Worm (Caenorhabditis elegans) whole organism, young adult: ENCODE results near the gene srx-51.
"Not testable (repeated sequence)": the region's sequence is repeated elsewhere in the genome, so short reads cannot be mapped to it uniquely, and the experiment has no call there.

ENCODE experiments used
- B0035.1 ChIP-seq: sonication (generic microtip); optimal IDR thresholded peaks from 2 replicates; lab custom pipeline; 2016; ENCODE audit warnings: missing genetic modification characterization, mild to moderate bottlenecking, missing compliant biosample characterization, missing genotype, missing genetic modification reagents
- B0336.3 ChIP-seq: fragments of 200-800 bp; sonication (Bioruptor generic); IDR thresholded peaks from 2 replicates; pipeline ENCODE4 v1.3.6; 2022; ENCODE audit warnings: missing genetic modification characterization, missing compliant biosample characterization
- F10E7.11 ChIP-seq: sonication (generic microtip); optimal IDR thresholded peaks from 2 replicates; lab custom pipeline; 2017; ENCODE audit warnings: mild to moderate bottlenecking, missing genetic modification characterization, moderate library complexity, missing compliant biosample characterization
- F23B12.7 ChIP-seq: sonication (generic microtip); optimal IDR thresholded peaks from 2 replicates; lab custom pipeline; 2017; ENCODE audit warnings: missing genetic modification characterization, mild to moderate bottlenecking, missing compliant biosample characterization, antibody characterized with exemption, moderate library complexity; ENCODE audit not compliant: insufficient read depth
- F49E8.2 ChIP-seq: sonication (generic microtip); optimal IDR thresholded peaks from 3 replicates; lab custom pipeline; 2017; ENCODE audit warnings: missing genetic modification characterization, mild to moderate bottlenecking, missing compliant biosample characterization, antibody characterized with exemption, moderate library complexity; ENCODE audit not compliant: insufficient read depth
- F57C9.4 ChIP-seq: sonication (generic microtip); optimal IDR thresholded peaks from 2 replicates; lab custom pipeline; 2017; ENCODE audit warnings: mild to moderate bottlenecking, missing genetic modification characterization, missing compliant biosample characterization
- Y53F4B.3 ChIP-seq: fragments of 200-800 bp; sonication (Bioruptor generic); IDR thresholded peaks from 2 replicates; pipeline ENCODE4 v1.3.6; 2022; ENCODE audit warnings: missing genetic modification reagents, missing genetic modification characterization, missing compliant biosample characterization
- akir-1 ChIP-seq: fragments of 200-800 bp; sonication (Bioruptor generic); optimal IDR thresholded peaks from 2 replicates; lab custom pipeline; 2018; ENCODE audit warnings: mild to moderate bottlenecking, missing genetic modification characterization, moderate library complexity, missing compliant biosample characterization
- atf-7 ChIP-seq: sonication (generic microtip); optimal IDR thresholded peaks from 2 replicates; lab custom pipeline; 2017; ENCODE audit warnings: mild to moderate bottlenecking, missing genetic modification characterization, missing compliant biosample characterization
- athp-1 ChIP-seq: sonication (generic microtip); optimal IDR thresholded peaks from 2 replicates; lab custom pipeline; 2017; ENCODE audit warnings: mild to moderate bottlenecking, missing genetic modification characterization, missing compliant biosample characterization
- ccch-3 ChIP-seq: fragments of 200-800 bp; sonication (Bioruptor generic); optimal IDR thresholded peaks from 2 replicates; lab custom pipeline; 2018; ENCODE audit warnings: mild to moderate bottlenecking, missing genetic modification characterization, missing compliant biosample characterization
- cebp-1 ChIP-seq, 2 experiments: fragments of 200-800 bp in 1 of 2; sonication (Bioruptor generic) in 1 of 2; sonication (generic microtip) in 1 of 2; IDR thresholded peaks in 1 of 2; optimal IDR thresholded peaks in 1 of 2; 2 replicates each; pipeline versions ENCODE4 v1.3.6 to Lab custom; 2017 to 2022; ENCODE audit warnings: missing compliant biosample characterization in 2 of 2, missing genetic modification characterization in 2 of 2, mild to moderate bottlenecking in 1 of 2, missing genetic modification reagents in 1 of 2, moderate library complexity in 1 of 2
- ceh-100 ChIP-seq: fragments of 200-800 bp; sonication (Bioruptor generic); IDR thresholded peaks from 2 replicates; pipeline ENCODE4 v1.3.6; 2022; ENCODE audit warnings: missing genetic modification reagents, missing genetic modification characterization, missing compliant biosample characterization
- ceh-40 ChIP-seq: fragments of 200-800 bp; sonication (Bioruptor generic); IDR thresholded peaks from 2 replicates; pipeline ENCODE4 v1.3.6; 2022; ENCODE audit warnings: missing genetic modification characterization, missing compliant biosample characterization
- ceh-91 ChIP-seq: fragments of 200-800 bp; sonication (Bioruptor generic); IDR thresholded peaks from 2 replicates; pipeline ENCODE4 v1.3.6; 2022; ENCODE audit warnings: missing genetic modification reagents, missing genetic modification characterization, missing compliant biosample characterization
- dox-1 ChIP-seq: fragments of 200-800 bp; sonication (Bioruptor generic); IDR thresholded peaks from 2 replicates; pipeline ENCODE4 v1.3.6; 2022; ENCODE audit warnings: missing genetic modification reagents, missing genetic modification characterization, missing compliant biosample characterization
- egl-18 ChIP-seq: fragments of 200-800 bp; sonication (Bioruptor generic); IDR thresholded peaks from 2 replicates; pipeline ENCODE4 v1.3.6; 2022; ENCODE audit warnings: missing genetic modification reagents, missing genetic modification characterization, missing compliant biosample characterization
- egrh-3 ChIP-seq: fragments of 200-800 bp; sonication (Bioruptor generic); IDR thresholded peaks from 2 replicates; pipeline ENCODE4 v1.3.6; 2022; ENCODE audit warnings: missing genetic modification reagents, missing genetic modification characterization, missing compliant biosample characterization
- him-1 ChIP-seq: sonication (generic microtip); optimal IDR thresholded peaks from 2 replicates; lab custom pipeline; 2016; ENCODE audit warnings: missing genotype, missing genetic modification reagents, missing genetic modification characterization, missing compliant biosample characterization
- lin-54 ChIP-seq: fragments of 200-800 bp; sonication (Bioruptor generic); optimal IDR thresholded peaks from 2 replicates; lab custom pipeline; 2018; ENCODE audit warnings: mild to moderate bottlenecking, missing genetic modification characterization, missing compliant biosample characterization
- madf-3 ChIP-seq: fragments of 200-800 bp; sonication (Bioruptor generic); IDR thresholded peaks from 2 replicates; pipeline ENCODE4 v1.3.6; 2022; ENCODE audit warnings: missing genetic modification reagents, missing genetic modification characterization, missing compliant biosample characterization
- nhr-27 ChIP-seq: fragments of 200-800 bp; sonication (Bioruptor generic); optimal IDR thresholded peaks from 2 replicates; lab custom pipeline; 2018; ENCODE audit warnings: mild to moderate bottlenecking, missing genetic modification characterization, moderate library complexity, missing compliant biosample characterization
- snpc-1.1 ChIP-seq: sonication (generic microtip); optimal IDR thresholded peaks from 2 replicates; lab custom pipeline; 2017; ENCODE audit warnings: missing genetic modification characterization, mild to moderate bottlenecking, missing compliant biosample characterization, antibody characterized with exemption, moderate library complexity, missing genotype, missing genetic modification reagents; ENCODE audit not compliant: insufficient read depth
- tbp1 ChIP-seq: fragments of 200-800 bp; sonication (Bioruptor generic); optimal IDR thresholded peaks from 2 replicates; lab custom pipeline; 2018; ENCODE audit warnings: mild to moderate bottlenecking, missing genetic modification characterization, missing compliant biosample characterization
- tbx-9 ChIP-seq: sonication (generic microtip); optimal IDR thresholded peaks from 2 replicates; lab custom pipeline; 2016; ENCODE audit warnings: borderline replicate concordance, missing genetic modification characterization, inconsistent platforms, missing compliant biosample characterization
- unc-62 ChIP-seq: fragments of 150-350 bp; optimal IDR thresholded peaks from 2 replicates; lab custom pipeline; 2014; ENCODE audit warnings: missing biosample characterization, missing genetic modification reagents, missing genetic modification characterization
- ztf-25 ChIP-seq: fragments of 200-800 bp; sonication (Bioruptor generic); IDR thresholded peaks from 2 replicates; pipeline ENCODE4 v1.3.6; 2022; ENCODE audit warnings: missing genetic modification reagents, missing genetic modification characterization, missing compliant biosample characterization
- ztf-26 ChIP-seq: sonication (generic microtip); optimal IDR thresholded peaks from 2 replicates; lab custom pipeline; 2017; ENCODE audit warnings: missing genetic modification characterization, missing compliant biosample characterization
- ztf-6 ChIP-seq: fragments of 200-800 bp; sonication (Bioruptor generic); IDR thresholded peaks from 2 replicates; pipeline ENCODE4 v1.3.6; 2022; ENCODE audit warnings: missing genetic modification reagents, missing genetic modification characterization, missing compliant biosample characterization

Gene srx-51

DNA sequence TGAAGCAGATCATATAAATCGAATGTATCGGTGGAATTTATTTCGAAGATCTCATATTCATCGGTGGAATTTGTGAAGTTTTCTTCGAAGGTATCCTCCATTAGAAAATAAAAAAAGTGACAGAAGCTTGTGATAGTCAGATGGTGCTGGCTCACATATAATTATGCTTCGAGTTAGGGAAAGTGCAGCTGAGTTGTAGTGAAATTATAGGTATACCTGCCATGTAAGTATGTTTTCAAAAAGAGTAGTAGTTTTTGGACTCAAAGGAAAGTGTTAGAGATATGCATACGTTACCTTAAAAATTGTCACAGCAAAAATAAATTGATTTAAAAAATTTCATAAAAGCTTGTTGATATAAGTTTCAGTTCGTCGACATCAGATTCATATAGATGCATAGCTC is 41.5 kb upstream of the srx-51 start, which contains the start of gene srw-11:
srw-11 (minus strand) TSS at position 101 of the 400 bp plus-strand sequence.
- TF ChIP-seq F49E8.2 (tag; lab: Kevin White, UChicago) (no peak), egrh-3 (GFP tag; lab: Robert Waterston, UW) (no peak), B0336.3 (no peak), ceh-91 (GFP tag; lab: Robert Waterston, UW) (no peak), ztf-26 (no peak), ceh-40 (GFP tag; lab: Robert Waterston, UW) (no peak), akir-1 (GFP tag; lab: Kevin White, UChicago) (no peak), lin-54 (no peak), ceh-100 (GFP tag; lab: Robert Waterston, UW) (no peak), him-1 (tag; lab: Kevin White, UChicago) (no peak), tbp1 (GFP tag; lab: Kevin White, UChicago) (no peak), F10E7.11 (tag; lab: Kevin White, UChicago) (no peak), B0035.1 (tag; lab: Kevin White, UChicago) (no peak), athp-1 (tag; lab: Kevin White, UChicago) (no peak), F23B12.7 (no peak)

- TF ChIP-seq dox-1 = no peak
- TF ChIP-seq madf-3 (GFP tag; lab: Robert Waterston, UW) = no peak
- no peak for TF ChIP-seq atf-7 (tag; lab: Kevin White, UChicago)
- no peak for TF ChIP-seq snpc-1.1
Observed at ce11 chrV:15241259-15241658, 40.4 kb upstream of the srx-51 start, which contains the start of gene chil-12. Gene chil-12 (plus strand): TSS chrV:15241559.

- TF ChIP-seq ccch-3 (GFP tag; lab: Kevin White, UChicago) (no peak), lin-54 (no peak), nhr-27 (no peak), athp-1 (tag; lab: Kevin White, UChicago) (no peak), ztf-6 (GFP tag; lab: Robert Waterston, UW) (no peak), egl-18 (GFP tag; lab: Robert Waterston, UW) (no peak), tbx-9 (tag; lab: Kevin White, UChicago) (no peak), cebp-1 (GFP tag; IDR thresholded peaks at IDR 0.05; lab: Robert Waterston, UW) (no peak), cebp-1 (tag; optimal IDR thresholded peaks at IDR 0.05; lab: Kevin White, UChicago) (no peak)
Observed at ce11 chrV:15244456-15244855, 37.2 kb upstream of the srx-51 start, which contains the start of gene kin-30. Gene kin-30 (plus strand): TSS chrV:15244756.

- not testable (repeated sequence) for TF ChIP-seq F57C9.4 (tag; lab: Kevin White, UChicago); unc-62 (GFP tag; lab: Kevin White, UChicago); ztf-25 (GFP tag; lab: Robert Waterston, UW)
Observed at ce11 chrV:15250304-15250703, 31.4 kb upstream of the srx-51 start, which contains the start of gene srd-28. Gene srd-28 (plus strand): TSS chrV:15250604.

DNA sequence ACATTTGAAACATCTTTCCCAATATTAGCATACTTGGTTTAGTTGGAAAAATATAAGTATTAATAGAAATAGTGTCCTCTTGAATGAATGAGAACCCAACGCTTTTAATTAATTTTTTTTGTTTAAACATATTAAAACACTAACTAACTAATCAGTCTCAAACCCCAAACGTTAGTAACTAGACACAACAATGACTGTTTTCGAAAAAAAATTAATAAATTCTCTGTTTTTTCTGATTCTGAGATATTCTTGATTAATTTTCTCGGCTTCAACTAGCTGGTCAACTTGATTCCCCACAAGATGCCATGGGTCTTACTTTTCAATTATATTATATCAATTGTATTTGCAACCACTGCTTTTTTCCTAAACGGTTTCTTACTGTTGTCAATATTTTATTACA is 29.6 kb upstream of the srx-51 start, which contains the start of gene srbc-76:
srbc-76 (plus strand) TSS at position 301 of the 400 bp plus-strand sequence.
- no peak for TF ChIP-seq cebp-1 (GFP tag; IDR thresholded peaks at IDR 0.05; lab: Robert Waterston, UW)
- no peak for TF ChIP-seq cebp-1 (tag; optimal IDR thresholded peaks at IDR 0.05; lab: Kevin White, UChicago)
- TF ChIP-seq Y53F4B.3 (GFP tag; lab: Robert Waterston, UW) = no peak
